Worm (Caenorhabditis elegans) whole organism, L4 larva: ENCODE measurements around the gene timm-17B.1.
A peak's percentile ranks its signal among the peaks of the same experiment; 100 is the strongest.

Experiments used
- D1046.2 ChIP-seq: fragments of 200-800 bp; sonication (Bioruptor generic); IDR thresholded peaks from 2 replicates; pipeline ENCODE4 v1.3.6; 2022; ENCODE audit warnings: missing genetic modification characterization, missing compliant biosample characterization
- F26F4.8 ChIP-seq: fragments of 200-800 bp; sonication (Bioruptor generic); conservative IDR thresholded peaks from 2 replicates; pipeline ENCODE4 v1.3.6; 2022; ENCODE audit warnings: missing genetic modification characterization, missing compliant biosample characterization
- F37D6.2 ChIP-seq: sonication (generic microtip); optimal IDR thresholded peaks from 2 replicates; lab custom pipeline; 2016; ENCODE audit warnings: mild to moderate bottlenecking, missing genetic modification characterization, missing compliant biosample characterization
- F49E8.2 ChIP-seq: sonication (generic microtip); optimal IDR thresholded peaks from 2 replicates; lab custom pipeline; 2016; ENCODE audit warnings: missing compliant biosample characterization, mild to moderate bottlenecking, missing genetic modification characterization, borderline replicate concordance
- Y5F2A.4 ChIP-seq: fragments of 200-800 bp; sonication (Bioruptor generic); optimal IDR thresholded peaks from 2 replicates; lab custom pipeline; 2018; ENCODE audit warnings: mild to moderate bottlenecking, missing genetic modification characterization, missing compliant biosample characterization
- aha-1 ChIP-seq: fragments of 150-350 bp; peaks from one replicate; lab custom pipeline; 2014; ENCODE audit warnings: missing biosample characterization, missing genetic modification characterization
- ama-1 ChIP-seq: fragments of 150-350 bp; optimal IDR thresholded peaks from 2 replicates; lab custom pipeline; 2014; ENCODE audit warnings: inconsistent platforms, mixed read lengths
- ceh-20 ChIP-seq: fragments of 200-800 bp; sonication (Bioruptor generic); IDR thresholded peaks from 2 replicates; pipeline ENCODE4 v1.3.6; 2022; ENCODE audit warnings: missing genetic modification reagents, missing genetic modification characterization, missing compliant biosample characterization
- ceh-28 ChIP-seq: fragments of 150-350 bp; optimal IDR thresholded peaks from 2 replicates; lab custom pipeline; 2014; ENCODE audit warnings: missing biosample characterization, missing genetic modification reagents, missing genetic modification characterization
- ceh-44 ChIP-seq: fragments of 200-800 bp; sonication (Bioruptor generic); IDR thresholded peaks from 2 replicates; pipeline ENCODE4 v1.3.6; 2022; ENCODE audit warnings: missing genetic modification reagents, missing genetic modification characterization, missing compliant biosample characterization
- ceh-62 ChIP-seq: sonication (generic microtip); optimal IDR thresholded peaks from 2 replicates; lab custom pipeline; 2017; ENCODE audit warnings: missing biosample characterization, missing genetic modification characterization
- ces-1 ChIP-seq: fragments of 150-350 bp; sonication (generic microtip); optimal IDR thresholded peaks from 4 replicates; lab custom pipeline; 2014; ENCODE audit warnings: missing biosample characterization, missing genetic modification reagents, missing genetic modification characterization
- ctbp-1 ChIP-seq: fragments of 200-800 bp; sonication (Bioruptor generic); IDR thresholded peaks from 2 replicates; pipeline ENCODE4 v1.3.6; 2022; ENCODE audit warnings: missing genetic modification reagents, missing genetic modification characterization, missing compliant biosample characterization
- daf-12 ChIP-seq: fragments of 150-350 bp; optimal IDR thresholded peaks from 2 replicates; lab custom pipeline; 2014; ENCODE audit warnings: missing biosample characterization, missing genetic modification reagents, missing genetic modification characterization
- dmd-9 ChIP-seq: fragments of 200-800 bp; sonication (Bioruptor generic); IDR thresholded peaks from 2 replicates; pipeline ENCODE4 v1.3.6; 2022; ENCODE audit warnings: missing genetic modification reagents, missing genetic modification characterization, missing compliant biosample characterization
- dve-1 ChIP-seq: sonication (generic microtip); optimal IDR thresholded peaks from 2 replicates; lab custom pipeline; 2017; ENCODE audit warnings: antibody characterized with exemption, mild to moderate bottlenecking, missing genetic modification characterization, missing compliant biosample characterization; ENCODE audit not compliant: insufficient read depth
- fkh-10 ChIP-seq: fragments of 150-350 bp; optimal IDR thresholded peaks from 2 replicates; lab custom pipeline; 2014; ENCODE audit warnings: missing biosample characterization, missing genetic modification reagents, missing genetic modification characterization
- fos-1 ChIP-seq: fragments of 150-350 bp; optimal IDR thresholded peaks from 2 replicates; lab custom pipeline; 2014; ENCODE audit warnings: missing biosample characterization, missing genetic modification characterization
- hmg-1.1 ChIP-seq: fragments of 200-800 bp; sonication (Bioruptor generic); IDR thresholded peaks from 2 replicates; pipeline ENCODE4 v1.3.6; 2022; ENCODE audit warnings: missing genetic modification reagents, missing genetic modification characterization, missing compliant biosample characterization
- lim-7 ChIP-seq: fragments of 200-800 bp; sonication (Bioruptor generic); IDR thresholded peaks from 2 replicates; pipeline ENCODE4 v1.3.6; 2022; ENCODE audit warnings: missing genetic modification characterization, missing compliant biosample characterization
- lin-1 ChIP-seq: fragments of 200-800 bp; sonication (Bioruptor generic); IDR thresholded peaks from 2 replicates; pipeline ENCODE4 v1.3.6; 2022; ENCODE audit warnings: missing genetic modification reagents, missing genetic modification characterization, missing compliant biosample characterization
- lin-29 ChIP-seq: fragments of 200-800 bp; sonication (Bioruptor generic); IDR thresholded peaks from 2 replicates; pipeline ENCODE4 v1.3.6; 2022; ENCODE audit warnings: missing genetic modification reagents, missing genetic modification characterization, missing compliant biosample characterization
- lin-39 ChIP-seq: fragments of 150-350 bp; optimal IDR thresholded peaks from 2 replicates; lab custom pipeline; 2014; ENCODE audit warnings: missing biosample characterization, missing genetic modification reagents, missing genetic modification characterization
- lir-3 ChIP-seq: sonication (generic microtip); optimal IDR thresholded peaks from 2 replicates; lab custom pipeline; 2016; ENCODE audit warnings: mild to moderate bottlenecking, missing genetic modification characterization, missing compliant biosample characterization
- lsy-2 ChIP-seq, 2 experiments: fragments of 150-350 bp in 1 of 2; sonication (generic microtip) in 1 of 2; optimal IDR thresholded peaks; 2 replicates each; lab custom pipeline; 2014 to 2017; ENCODE audit warnings: missing biosample characterization in 2 of 2, missing genetic modification characterization in 2 of 2
- madf-5 ChIP-seq, 2 experiments: fragments of 200-800 bp; sonication (Bioruptor generic); IDR thresholded peaks; 2 replicates each; pipeline ENCODE4 v1.3.6; 2022; ENCODE audit warnings: missing compliant biosample characterization in 2 of 2, missing genetic modification characterization in 2 of 2
- madf-9 ChIP-seq: fragments of 200-800 bp; sonication (Bioruptor generic); conservative IDR thresholded peaks from 2 replicates; pipeline ENCODE4 v1.3.6; 2022; ENCODE audit warnings: missing genetic modification reagents, missing genetic modification characterization, missing compliant biosample characterization
- mdl-1 ChIP-seq, 2 experiments: fragments of 150-350 bp in 1 of 2; sonication (generic microtip) in 1 of 2; optimal IDR thresholded peaks; 2 replicates each; lab custom pipeline; 2014 to 2017; ENCODE audit warnings: missing biosample characterization in 2 of 2, missing genetic modification characterization in 2 of 2
- mes-2 ChIP-seq: sonication (generic microtip); optimal IDR thresholded peaks from 2 replicates; lab custom pipeline; 2016; ENCODE audit warnings: missing genotype, mild to moderate bottlenecking, missing genetic modification characterization, missing compliant biosample characterization; ENCODE audit not compliant: poor library complexity, severe bottlenecking
- mxl-2 ChIP-seq: fragments of 200-800 bp; sonication (Bioruptor generic); conservative IDR thresholded peaks from 2 replicates; pipeline ENCODE4 v1.3.6; 2022; ENCODE audit warnings: missing genetic modification reagents, missing genetic modification characterization, missing compliant biosample characterization
- mxl-3 ChIP-seq: fragments of 200-800 bp; sonication (Bioruptor generic); optimal IDR thresholded peaks from 2 replicates; lab custom pipeline; 2018; ENCODE audit warnings: mild to moderate bottlenecking, missing genetic modification characterization, missing compliant biosample characterization
- nhr-102 ChIP-seq: sonication (generic microtip); optimal IDR thresholded peaks from 2 replicates; lab custom pipeline; 2016; ENCODE audit warnings: mild to moderate bottlenecking, missing genetic modification characterization, moderate library complexity, missing compliant biosample characterization
- nhr-11 ChIP-seq: fragments of 150-350 bp; optimal IDR thresholded peaks from 2 replicates; lab custom pipeline; 2014; ENCODE audit warnings: missing biosample characterization, missing genetic modification characterization
- nhr-237 ChIP-seq: sonication (generic microtip); optimal IDR thresholded peaks from 2 replicates; lab custom pipeline; 2017; ENCODE audit warnings: missing biosample characterization, missing genetic modification characterization
- nhr-28 ChIP-seq: fragments of 150-350 bp; optimal IDR thresholded peaks from 2 replicates; lab custom pipeline; 2014; ENCODE audit warnings: missing biosample characterization, missing genetic modification characterization
- nhr-41 ChIP-seq: fragments of 200-800 bp; sonication (Bioruptor generic); IDR thresholded peaks from 2 replicates; pipeline ENCODE4 v1.3.6; 2022; ENCODE audit warnings: missing genetic modification reagents, missing genetic modification characterization, missing compliant biosample characterization
- nhr-48 ChIP-seq: sonication (generic microtip); optimal IDR thresholded peaks from 2 replicates; lab custom pipeline; 2016; ENCODE audit warnings: mild to moderate bottlenecking, missing genetic modification characterization, missing compliant biosample characterization
- nhr-6 ChIP-seq: fragments of 150-350 bp; optimal IDR thresholded peaks from 2 replicates; lab custom pipeline; 2014; ENCODE audit warnings: missing biosample characterization, missing genetic modification characterization
- pqm-1 ChIP-seq: sonication (generic microtip); optimal IDR thresholded peaks from 2 replicates; lab custom pipeline; 2017; ENCODE audit warnings: missing biosample characterization, missing genetic modification characterization
- set-16 ChIP-seq: fragments of 200-800 bp; sonication (Bioruptor generic); IDR thresholded peaks from 2 replicates; pipeline ENCODE4 v1.3.6; 2022; ENCODE audit warnings: missing genetic modification reagents, missing genetic modification characterization, missing compliant biosample characterization
- snpc-4 ChIP-seq: fragments of 150-350 bp; optimal IDR thresholded peaks from 2 replicates; lab custom pipeline; 2014; ENCODE audit warnings: missing biosample characterization, missing genetic modification characterization
- tra-1 ChIP-seq: fragments of 200-800 bp; sonication (Bioruptor generic); IDR thresholded peaks from 2 replicates; pipeline ENCODE4 v1.3.6; 2022; ENCODE audit warnings: missing genetic modification reagents, missing genetic modification characterization, missing compliant biosample characterization
- unc-130 ChIP-seq: sonication (generic microtip); optimal IDR thresholded peaks from 2 replicates; lab custom pipeline; 2016; ENCODE audit warnings: missing genetic modification reagents, missing genetic modification characterization, missing compliant biosample characterization
- unc-39 ChIP-seq: sonication (generic microtip); optimal IDR thresholded peaks from 2 replicates; lab custom pipeline; 2017; ENCODE audit warnings: missing biosample characterization, missing genetic modification characterization
- unc-62 ChIP-seq, 3 experiments: fragments of 150-350 bp in 1 of 3; sonication (generic microtip); optimal IDR thresholded peaks in 2 of 3; peaks in 1 of 3; 1 replicate in 1 of 3; 2 replicates in 2 of 3; lab custom pipeline; 2014 to 2017; ENCODE audit warnings: missing biosample characterization in 3 of 3, missing genetic modification characterization in 3 of 3, missing genetic modification reagents in 3 of 3, missing genotype in 1 of 3
- zag-1 ChIP-seq: fragments of 150-350 bp; optimal IDR thresholded peaks from 2 replicates; lab custom pipeline; 2014; ENCODE audit warnings: missing biosample characterization, missing genetic modification characterization
- zfp-2 ChIP-seq: sonication (generic microtip); optimal IDR thresholded peaks from 2 replicates; lab custom pipeline; 2016; ENCODE audit warnings: mild to moderate bottlenecking, missing genetic modification characterization, missing compliant biosample characterization
- zfp-3 ChIP-seq: fragments of 200-800 bp; sonication (Bioruptor generic); conservative IDR thresholded peaks from 2 replicates; pipeline ENCODE4 v1.3.6; 2022; ENCODE audit warnings: missing genetic modification reagents, missing genetic modification characterization, missing compliant biosample characterization
- zip-2 ChIP-seq: fragments of 150-350 bp; optimal IDR thresholded peaks from 2 replicates; lab custom pipeline; 2014; ENCODE audit warnings: missing biosample characterization, missing genetic modification characterization
- ztf-11 ChIP-seq: fragments of 150-350 bp; optimal IDR thresholded peaks from 2 replicates; lab custom pipeline; 2014; ENCODE audit warnings: missing biosample characterization, missing genetic modification characterization
- ztf-7 ChIP-seq: fragments of 150-350 bp; optimal IDR thresholded peaks from 2 replicates; lab custom pipeline; 2014; ENCODE audit warnings: missing biosample characterization, missing genetic modification characterization

The timm-17B.1 gene

ce11 chrIV:4749728-4750278 is 4.5 kb upstream of the timm-17B.1 start, which contains the start of the genes rpl-20 and Y17G9B.5 (continued):
- peak; percentile 99 for TF ChIP-seq ctbp-1 (GFP tag; lab: Robert Waterston, UW)
- no peak for TF ChIP-seq daf-12 (tag; lab: Kevin White, UChicago)
- peak; percentile 65 for TF ChIP-seq snpc-4 (tag; lab: Kevin White, UChicago)
- TF ChIP-seq mxl-2 (GFP tag; lab: Robert Waterston, UW) = peak; percentile 94
- peak; percentile 100 for TF ChIP-seq hmg-1.1 (GFP tag; lab: Robert Waterston, UW)
- peak; percentile 98 for TF ChIP-seq F37D6.2 (tag; lab: Kevin White, UChicago)
- TF ChIP-seq madf-9 (GFP tag; lab: Robert Waterston, UW) = peak; percentile 98
- TF ChIP-seq zag-1 = peak; percentile 88
- TF ChIP-seq unc-130 = peak; percentile 98
- peak; percentile 97 for TF ChIP-seq nhr-48
- TF ChIP-seq F49E8.2 (tag; lab: Kevin White, UChicago) = peak; percentile 98
- TF ChIP-seq tra-1 = peak; percentile 99
- TF ChIP-seq ztf-11 (tag; lab: Kevin White, UChicago) = peak; percentile 38
- peak; percentile 95 for TF ChIP-seq zip-2 (tag; lab: Kevin White, UChicago)
- peak; percentile 96 for TF ChIP-seq ces-1 (GFP tag; lab: Kevin White, UChicago)
- TF ChIP-seq nhr-237 (tag; lab: Kevin White, UChicago) = peak; percentile 86
- TF ChIP-seq unc-62 (GFP tag; optimal IDR thresholded peaks at IDR 0.05 in 1 of 2; lab: Kevin White, UChicago) = peak; percentile 9 to 100
- no peak for TF ChIP-seq unc-62 (tag; optimal IDR thresholded peaks at IDR 0.05; lab: Kevin White, UChicago)
- TF ChIP-seq nhr-102 (tag; lab: Kevin White, UChicago) = peak; percentile 99
- peak; percentile 94 for TF ChIP-seq fos-1 (tag; lab: Kevin White, UChicago)
- TF ChIP-seq ama-1 (lab: Kevin White, UChicago) = peak; percentile 92
- TF ChIP-seq ceh-28 = peak; percentile 74
- peak; percentile 91 for TF ChIP-seq lin-39 (tag; lab: Kevin White, UChicago)
- no peak for TF ChIP-seq unc-39
- TF ChIP-seq mdl-1 (tag; optimal IDR thresholded peaks at IDR 0.05; lab: Kevin White, UChicago) = peak; percentile 22 to 92
- peak; percentile 99 for TF ChIP-seq mes-2
- TF ChIP-seq nhr-11 (tag; lab: Kevin White, UChicago) = peak; percentile 100
- TF ChIP-seq zfp-3 (GFP tag; lab: Robert Waterston, UW) = peak; percentile 99
- peak; percentile 99 for TF ChIP-seq dmd-9 (GFP tag; lab: Robert Waterston, UW)
- peak; percentile 94 for TF ChIP-seq zfp-2
- TF ChIP-seq aha-1 (tag; lab: Kevin White, UChicago) = peak; percentile 99
- TF ChIP-seq F26F4.8 (GFP tag; lab: Robert Waterston, UW) = no peak
- peak; percentile 100 for TF ChIP-seq dve-1 (tag; lab: Kevin White, UChicago)
- peak; percentile 97 for TF ChIP-seq nhr-41
- peak; percentile 97 for TF ChIP-seq Y5F2A.4 (GFP tag; lab: Kevin White, UChicago)
- peak; percentile 36 for TF ChIP-seq set-16 (GFP tag; lab: Robert Waterston, UW)
- peak; percentile 81 for TF ChIP-seq lim-7 (GFP tag; lab: Robert Waterston, UW)
- TF ChIP-seq ceh-20 = peak; percentile 100
- peak; percentile 16 for TF ChIP-seq ceh-62 (tag; lab: Kevin White, UChicago)
- peak; percentile 94 for TF ChIP-seq pqm-1 (tag; lab: Kevin White, UChicago)
- TF ChIP-seq nhr-6 (tag; lab: Kevin White, UChicago) = peak; percentile 99
- peak; percentile 99 for TF ChIP-seq lin-1 (GFP tag; lab: Robert Waterston, UW)
- peak; percentile 99 for TF ChIP-seq lin-29 (GFP tag; lab: Robert Waterston, UW)
- peak; percentile 95 for TF ChIP-seq mxl-3 (GFP tag; lab: Kevin White, UChicago)
- peak; percentile 87 for TF ChIP-seq ceh-44 (GFP tag; lab: Robert Waterston, UW)
- TF ChIP-seq lir-3 (tag; lab: Kevin White, UChicago) = peak; percentile 89
- TF ChIP-seq nhr-28 (tag; lab: Kevin White, UChicago) = peak; percentile 98
- peak; percentile 97 for TF ChIP-seq D1046.2 (GFP tag; lab: Robert Waterston, UW)
- TF ChIP-seq madf-5 (GFP tag; IDR thresholded peaks at IDR 0.05; lab: Robert Waterston, UW) = peak; percentile 96 to 99
- TF ChIP-seq fkh-10 (GFP tag; lab: Kevin White, UChicago) = peak; percentile 100
- TF ChIP-seq ztf-7 (tag; lab: Kevin White, UChicago) = peak; percentile 96
- TF ChIP-seq lsy-2 (tag; optimal IDR thresholded peaks at IDR 0.05; lab: Kevin White, UChicago) = peak; percentile 100
